Fruit fly (Drosophila melanogaster) whole organism, wandering third instar larva: ENCODE data around the gene Cyp40.

ENCODE experiments used
- pan ChIP-seq: fragments of >200 bp; optimal IDR thresholded peaks from 2 replicates; lab custom pipeline; 2017
- tai ChIP-seq: sonication (Bioruptor generic); optimal IDR thresholded peaks from 2 replicates; lab custom pipeline; 2016; ENCODE audit warnings: missing biosample characterization, missing genetic modification characterization

dm6 chr3L:9643762-9644161, 15.3 kb downstream of the Cyp40 start, which contains the start of gene CNMaR:
- TF ChIP-seq pan (lab: Kevin White, UChicago) = no peak
- no peak for TF ChIP-seq tai (GFP tag; lab: Kevin White, UChicago)
